Fruit fly (Drosophila melanogaster): ENCODE data around the gene Ssk.

dm6 chr3L:20185206-20185868, 3.0 kb upstream of the Ssk start:
- TF ChIP-seq CG8478 (optimal IDR thresholded peaks at IDR 0.05): no peak
- TF ChIP-seq CTCF (optimal IDR thresholded peaks at IDR 0.05): no peak
